Worm (Caenorhabditis elegans): Measurements from ENCODE around the gene miga-1.

The miga-1 gene

ce11 chrV:12411909-12412308, 11.2 kb upstream of the miga-1 start, which contains the start of gene cdr-7:
Gene cdr-7, minus strand, starts transcription at chrV:12412113.
- TF ChIP-seq fkh-4 (tag; optimal IDR thresholded peaks at IDR 0.05; ENCODE audit: borderline replicate concordance) = no peak
- TF ChIP-seq elt-3 (tag; optimal IDR thresholded peaks at IDR 0.05) = peak in 3 of 6 experiments; percentile 7 to 80 (median 67)
- TF ChIP-seq lin-39 (tag; optimal IDR thresholded peaks at IDR 0.05) = no peak
- no peak for TF ChIP-seq ceh-63 (GFP tag; optimal IDR thresholded peaks at IDR 0.05)
- TF ChIP-seq ceh-90 (tag; optimal IDR thresholded peaks at IDR 0.05) = no peak
- TF ChIP-seq snu-23 (GFP tag; optimal IDR thresholded peaks at IDR 0.05) = no peak
- TF ChIP-seq nhr-85 (tag) = peak; percentile 86
- peak; percentile 0 for TF ChIP-seq nhr-20 (tag; optimal IDR thresholded peaks at IDR 0.05)
- peak; percentile 41 for TF ChIP-seq lin-14 (GFP tag; optimal IDR thresholded peaks at IDR 0.05)
- TF ChIP-seq ztf-4 (tag; optimal IDR thresholded peaks at IDR 0.05) = no peak

ce11 chrV:12410416-12411001, 9.8 kb upstream of the miga-1 start, which contains the start of gene hrg-2:
Gene hrg-2, minus strand, starts transcription at chrV:12410513.
- no peak for TF ChIP-seq ets-5 (GFP tag; IDR thresholded peaks at IDR 0.05)
- TF ChIP-seq lin-14 (GFP tag; optimal IDR thresholded peaks at IDR 0.05) = peak; percentile 26
- TF ChIP-seq isw-1 (GFP tag; IDR thresholded peaks at IDR 0.05) = no peak
- TF ChIP-seq nhr-71 (tag; optimal IDR thresholded peaks at IDR 0.05) = peak; percentile 57
- peak; percentile 61 for TF ChIP-seq nhr-20 (tag; optimal IDR thresholded peaks at IDR 0.05)
- no peak for TF ChIP-seq unc-30 (tag; optimal IDR thresholded peaks at IDR 0.05)
- peak; percentile 34 for TF ChIP-seq nhr-90 (tag; optimal IDR thresholded peaks at IDR 0.05; ENCODE audit: poor library complexity)
- no peak for TF ChIP-seq hlh-17 (GFP tag; optimal IDR thresholded peaks at IDR 0.05; ENCODE audit: borderline replicate concordance)
- no peak for TF ChIP-seq lin-39 (tag; optimal IDR thresholded peaks at IDR 0.05)
- TF ChIP-seq snu-23 (GFP tag; optimal IDR thresholded peaks at IDR 0.05) = peak; percentile 17
- no peak for TF ChIP-seq snpc-4 (tag; optimal IDR thresholded peaks at IDR 0.05)
- TF ChIP-seq jun-1 (tag; optimal IDR thresholded peaks at IDR 0.05) = no peak
- peak; percentile 6 for TF ChIP-seq tbx-2 (tag; optimal IDR thresholded peaks at IDR 0.05)
- TF ChIP-seq grh-1 (GFP tag; IDR thresholded peaks at IDR 0.05) = no peak
- no peak for TF ChIP-seq ztf-4 (tag; optimal IDR thresholded peaks at IDR 0.05)
- TF ChIP-seq nhr-85 (tag) = peak; percentile 69

- TF ChIP-seq grh-1 (GFP tag; IDR thresholded peaks at IDR 0.05) (no peak), jun-1 (tag; optimal IDR thresholded peaks at IDR 0.05) (no peak), snu-23 (GFP tag; optimal IDR thresholded peaks at IDR 0.05) (peak; percentile 37), efl-3 (GFP tag; optimal IDR thresholded peaks at IDR 0.05) (no peak), nhr-85 (tag) (peak; percentile 66), lsy-2 (tag; optimal IDR thresholded peaks at IDR 0.05) (no peak), ceh-8 (GFP tag; optimal IDR thresholded peaks at IDR 0.05) (no peak), sup-37 (GFP tag; optimal IDR thresholded peaks at IDR 0.05) (no peak), ceh-90 (tag; optimal IDR thresholded peaks at IDR 0.05) (no peak), snpc-4 (tag; optimal IDR thresholded peaks at IDR 0.05) (no peak), elt-3 (tag; optimal IDR thresholded peaks at IDR 0.05) (peak in 1 of 6 experiments; percentile 0), ets-5 (GFP tag; IDR thresholded peaks at IDR 0.05) (no peak), unc-86 (tag; optimal IDR thresholded peaks at IDR 0.05) (no peak), sptf-1 (tag; optimal IDR thresholded peaks at IDR 0.05) (no peak), Y116A8C.19 (tag; optimal IDR thresholded peaks at IDR 0.05; ENCODE audit: borderline replicate concordance) (no peak), lin-15B (tag; optimal IDR thresholded peaks at IDR 0.05) (no peak), dsc-1 (tag; optimal IDR thresholded peaks at IDR 0.05) (no peak), lin-14 (GFP tag; optimal IDR thresholded peaks at IDR 0.05) (peak; percentile 72), tlp-1 (tag; optimal IDR thresholded peaks at IDR 0.05) (no peak), elt-2 (tag; optimal IDR thresholded peaks at IDR 0.05) (no peak), C34B4.2 (tag; optimal IDR thresholded peaks at IDR 0.05) (no peak), nhr-20 (tag; optimal IDR thresholded peaks at IDR 0.05) (peak; percentile 45), blmp-1 (tag; optimal IDR thresholded peaks at IDR 0.05) (peak; percentile 48), vab-15 (tag; optimal IDR thresholded peaks at IDR 0.05) (no peak), nhr-71 (tag; optimal IDR thresholded peaks at IDR 0.05) (peak; percentile 17), ceh-82 (tag; optimal IDR thresholded peaks at IDR 0.05) (peak in 1 of 3 experiments; percentile 12), tbx-2 (tag; optimal IDR thresholded peaks at IDR 0.05) (no peak), F16B12.6 (tag; optimal IDR thresholded peaks at IDR 0.05) (no peak), unc-30 (tag; optimal IDR thresholded peaks at IDR 0.05) (no peak), pax-3 (tag; optimal IDR thresholded peaks at IDR 0.05) (no peak), lin-35 (GFP tag; optimal IDR thresholded peaks at IDR 0.05) (peak in 1 of 2 experiments; percentile 3), fkh-4 (tag; optimal IDR thresholded peaks at IDR 0.05; ENCODE audit: borderline replicate concordance) (no peak), C16A3.4 (tag; optimal IDR thresholded peaks at IDR 0.05) (no peak), efl-1 (optimal IDR thresholded peaks at IDR 0.05) (peak in 1 of 2 experiments; percentile 34), efl-1 (GFP tag; optimal IDR thresholded peaks at IDR 0.05 in 1 of 2) (no peak), xbp-1 (tag; optimal IDR thresholded peaks at IDR 0.05) (peak; percentile 62), unc-130 (tag; optimal IDR thresholded peaks at IDR 0.05) (no peak), skn-1 (tag; optimal IDR thresholded peaks at IDR 0.05) (peak; percentile 85), fkh-8 (tag; optimal IDR thresholded peaks at IDR 0.05) (no peak)
These were observed 8.3 kb upstream of the miga-1 start for ce11 chrV:12408996-12409395.

Data from whole organism, L1 larva.